Fruit fly (Drosophila melanogaster) Kc167 (cell line): ENCODE data around the gene ATPsynC.

Experiments
- Myc ChIP-seq: fragments of >200 bp; optimal IDR thresholded peaks from 2 replicates; lab custom pipeline; 2017; ENCODE audit warnings: missing external identifiers
- Sin3A ChIP-seq: fragments of >200 bp; optimal IDR thresholded peaks from 2 replicates; lab custom pipeline; 2018; ENCODE audit warnings: missing external identifiers
- h ChIP-seq: fragments of >200 bp; optimal IDR thresholded peaks from 3 replicates; lab custom pipeline; 2018; ENCODE audit warnings: missing external identifiers
- insv ChIP-seq: fragments of >200 bp; optimal IDR thresholded peaks from 3 replicates; lab custom pipeline; 2018; ENCODE audit warnings: missing external identifiers
- psq ChIP-seq: fragments of >200 bp; optimal IDR thresholded peaks from 2 replicates; lab custom pipeline; 2017; ENCODE audit warnings: missing external identifiers
- ttk ChIP-seq: sonication (Bioruptor generic); optimal IDR thresholded peaks from 2 replicates; lab custom pipeline; 2017; ENCODE audit warnings: missing external identifiers

The ATPsynC gene

DNA sequence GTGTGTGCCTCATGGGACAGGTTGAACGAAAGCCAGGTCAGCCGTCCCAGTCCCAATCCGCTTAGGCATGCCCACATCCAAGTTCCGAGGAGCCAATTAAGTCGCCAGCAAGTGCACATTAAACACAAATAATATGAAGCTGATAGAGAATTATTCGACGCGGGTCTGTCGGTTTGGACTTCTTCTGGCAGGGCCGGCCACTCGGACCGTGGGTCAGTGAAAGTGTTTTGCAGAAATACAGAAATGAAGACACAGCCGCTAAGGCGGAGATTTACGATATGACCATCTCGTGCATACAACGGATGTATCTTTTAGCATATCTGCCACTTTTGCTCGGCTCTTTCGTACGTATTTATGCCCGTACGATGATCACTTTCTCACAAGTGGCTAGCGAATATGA lies 28.8 kb upstream of the ATPsynC start:
- TF ChIP-seq Myc (lab: Kevin White, UChicago) (no peak), h (lab: Kevin White, UChicago) (no peak), psq (lab: Kevin White, UChicago) (no peak), insv (lab: Kevin White, UChicago) (no peak), Sin3A (no peak), ttk (lab: Kevin White, UChicago) (no peak)

DNA sequence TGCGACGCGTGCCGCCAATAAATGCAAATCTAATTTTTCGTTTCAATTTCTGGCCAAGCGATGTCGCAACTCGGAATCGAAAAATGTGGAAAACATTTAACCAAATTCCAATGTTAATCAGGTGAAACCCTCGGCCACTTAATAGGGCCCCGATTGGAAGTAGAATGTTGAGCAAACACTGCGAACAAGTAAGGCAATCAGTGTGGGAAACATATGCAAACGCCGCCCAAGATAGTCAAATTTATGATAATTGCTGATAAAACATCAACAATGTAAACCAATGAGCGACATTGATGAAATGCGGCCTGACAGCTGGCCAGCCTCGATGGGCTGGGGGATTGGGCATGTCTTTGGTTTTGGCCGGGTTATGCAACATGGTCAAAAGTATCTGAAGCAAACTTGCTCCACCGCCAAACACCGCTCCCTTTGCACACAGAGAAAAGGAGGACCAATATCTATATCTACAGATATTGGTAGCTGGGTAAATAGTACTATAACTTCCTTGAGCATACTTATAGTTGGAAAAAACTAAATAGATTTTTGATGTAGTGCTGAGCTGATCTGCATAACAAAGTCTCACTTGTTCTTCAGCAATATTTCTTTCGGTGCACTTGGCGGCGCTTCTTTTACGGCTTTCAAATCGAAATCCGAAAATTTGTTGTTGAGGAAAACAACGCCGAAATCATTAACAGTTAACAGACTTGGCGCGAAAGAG lies 28.0 kb upstream of the ATPsynC start:
- TF ChIP-seq Myc (lab: Kevin White, UChicago) (no peak), ttk (lab: Kevin White, UChicago) (no peak), Sin3A (no peak), h (lab: Kevin White, UChicago) (no peak), psq (lab: Kevin White, UChicago) (no peak)

DNA sequence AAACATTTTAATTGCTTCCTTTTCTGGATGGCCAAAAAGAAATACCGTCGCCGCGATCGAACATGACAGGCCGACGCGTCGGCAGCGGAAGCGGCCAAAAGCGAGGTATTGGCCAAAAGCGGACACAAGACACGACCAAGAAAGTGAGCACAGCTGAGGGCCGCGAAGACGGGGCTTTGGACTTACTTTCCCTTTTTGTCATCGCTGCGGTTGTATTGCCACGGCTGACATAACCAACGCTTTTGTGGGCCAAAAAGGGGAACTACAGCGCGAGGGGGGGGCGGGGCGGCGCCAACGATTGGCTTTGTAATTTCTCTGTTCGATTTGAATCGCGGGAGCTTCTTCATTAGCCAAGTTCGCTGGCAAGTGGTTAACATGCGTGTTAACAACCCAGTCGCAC lies 26.4 kb upstream of the ATPsynC start:
- no peak for TF ChIP-seq insv (lab: Kevin White, UChicago)
- TF ChIP-seq Myc (lab: Kevin White, UChicago): no peak
- no peak for TF ChIP-seq ttk (lab: Kevin White, UChicago)
- TF ChIP-seq psq (lab: Kevin White, UChicago): no peak
- TF ChIP-seq h (lab: Kevin White, UChicago): no peak
- no peak for TF ChIP-seq Sin3A

DNA sequence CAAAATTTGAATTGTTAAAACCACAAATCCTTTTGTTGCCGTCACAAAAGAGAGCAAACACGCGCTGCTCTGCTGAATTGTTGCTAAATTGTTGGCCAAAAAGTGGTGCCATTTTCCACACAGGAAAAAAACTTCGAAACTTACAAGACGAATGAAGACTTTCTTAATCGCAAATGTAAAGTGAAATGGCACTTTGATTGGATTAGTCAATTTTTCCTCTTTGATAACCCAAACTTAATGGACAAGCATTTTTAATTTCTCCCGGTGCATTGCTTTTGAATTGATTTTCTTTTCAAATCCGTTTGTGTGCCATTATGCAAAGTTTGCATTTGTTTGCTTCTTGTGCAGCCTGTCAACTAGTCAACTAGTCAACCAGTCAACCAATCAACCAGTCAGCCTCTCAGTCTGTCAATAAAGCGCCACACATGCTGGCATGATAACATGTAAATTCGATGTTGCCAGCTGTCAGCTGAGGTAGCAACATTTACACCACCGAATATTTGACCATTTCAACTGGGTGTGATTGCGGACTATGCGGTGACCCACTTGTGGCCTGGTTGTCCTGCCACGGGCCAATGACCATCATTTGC lies 23.7 kb upstream of the ATPsynC start:
- TF ChIP-seq Sin3A: no peak
- TF ChIP-seq ttk (lab: Kevin White, UChicago): no peak
- TF ChIP-seq insv (lab: Kevin White, UChicago): no peak
- TF ChIP-seq Myc (lab: Kevin White, UChicago): no peak
- TF ChIP-seq h (lab: Kevin White, UChicago): no peak
- TF ChIP-seq psq (lab: Kevin White, UChicago): no peak

DNA sequence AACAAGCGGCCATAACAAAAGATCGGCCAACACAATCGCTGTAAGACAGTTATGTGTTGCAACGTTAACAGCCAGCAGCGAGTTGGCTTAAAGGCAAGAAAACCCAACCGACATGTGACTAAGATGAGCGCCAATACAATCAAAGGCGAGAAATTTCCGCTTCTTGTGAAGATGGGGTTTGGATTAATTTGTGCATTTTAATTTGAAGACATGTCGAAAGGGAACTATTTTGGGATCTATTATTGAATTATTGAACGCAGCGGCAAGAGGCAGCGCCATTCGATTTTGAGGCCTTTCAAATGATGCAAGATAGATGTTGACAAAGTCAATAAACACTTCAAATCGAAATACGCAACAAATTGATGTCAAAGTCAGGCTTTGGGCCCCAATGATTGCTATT lies 21.7 kb upstream of the ATPsynC start:
- TF ChIP-seq psq (lab: Kevin White, UChicago) (no peak), Myc (lab: Kevin White, UChicago) (no peak), Sin3A (no peak), h (lab: Kevin White, UChicago) (no peak), ttk (lab: Kevin White, UChicago) (no peak), insv (lab: Kevin White, UChicago) (no peak)

DNA sequence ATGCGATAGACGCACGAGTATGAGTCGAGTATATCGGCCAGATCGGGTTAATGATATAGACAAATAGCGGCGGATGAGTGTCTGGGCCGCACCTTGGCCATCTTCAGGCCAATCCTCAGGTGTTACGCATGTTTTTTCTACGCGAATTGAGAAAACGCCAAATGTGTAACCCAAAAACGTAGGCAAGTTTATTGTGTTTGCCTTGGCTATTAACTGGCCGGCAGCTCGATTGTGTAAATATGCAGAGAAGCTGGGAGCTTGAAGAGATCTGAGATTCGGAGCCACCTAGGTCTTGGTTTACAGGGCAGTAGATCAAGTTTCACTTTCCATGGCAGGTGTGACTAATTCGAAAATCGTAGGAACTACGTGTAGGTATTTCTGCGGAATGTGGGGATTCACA lies 20.6 kb upstream of the ATPsynC start:
- no peak for TF ChIP-seq h (lab: Kevin White, UChicago)
- TF ChIP-seq Sin3A: no peak
- TF ChIP-seq ttk (lab: Kevin White, UChicago): no peak
- TF ChIP-seq psq (lab: Kevin White, UChicago): no peak
- no peak for TF ChIP-seq Myc (lab: Kevin White, UChicago)
- TF ChIP-seq insv (lab: Kevin White, UChicago): no peak

DNA sequence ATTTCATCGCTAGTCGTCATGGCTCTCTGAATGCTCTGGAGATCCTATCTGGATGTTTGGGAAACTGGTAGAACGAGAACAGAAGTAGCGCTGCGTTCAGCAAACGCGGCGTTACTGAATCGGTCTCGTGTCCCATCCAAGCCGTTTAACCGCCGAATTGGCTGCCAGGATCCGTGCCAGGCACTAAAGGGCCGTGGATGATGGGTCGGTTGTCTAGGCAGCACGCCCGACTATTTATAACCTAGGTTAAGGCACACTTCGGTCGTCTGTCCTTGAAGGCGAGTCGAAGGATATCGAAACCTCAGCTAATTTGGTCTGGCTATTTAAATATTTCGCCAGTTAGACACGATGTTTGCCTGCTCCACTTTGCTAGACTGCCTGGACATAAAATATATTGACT lies 15.8 kb upstream of the ATPsynC start, which contains the start of gene CG15564:
Gene CG15564 (minus strand): TSS at position 101 of the 400 bp plus-strand sequence.
- TF ChIP-seq Sin3A: no peak
- TF ChIP-seq insv (lab: Kevin White, UChicago): no peak
- TF ChIP-seq psq (lab: Kevin White, UChicago): no peak
- no peak for TF ChIP-seq h (lab: Kevin White, UChicago)
- no peak for TF ChIP-seq ttk (lab: Kevin White, UChicago)
- TF ChIP-seq Myc (lab: Kevin White, UChicago): no peak

DNA sequence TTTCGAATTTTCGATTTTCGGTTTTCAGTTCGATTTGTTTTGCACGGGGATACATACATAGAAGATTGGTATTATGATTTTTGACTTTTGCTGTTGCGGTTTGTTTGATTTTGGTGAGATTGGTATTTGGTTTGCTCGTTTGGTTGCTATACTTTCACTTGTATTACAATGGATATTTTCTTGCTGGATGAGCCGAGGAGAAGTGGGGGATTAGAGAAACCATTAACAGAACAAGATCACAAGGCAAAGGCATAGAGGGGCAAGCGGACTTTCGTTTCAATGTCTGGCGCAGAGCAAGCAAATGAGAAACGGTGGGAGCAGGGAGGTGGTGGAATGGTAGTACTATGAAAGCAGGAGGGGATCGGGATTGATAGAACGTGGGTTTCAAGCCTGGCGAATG lies 12.8 kb upstream of the ATPsynC start, which contains the start of gene CG15563:
Gene CG15563 (minus strand): TSS at position 101 of the 400 bp plus-strand sequence.
- TF ChIP-seq Myc (lab: Kevin White, UChicago) (no peak), Sin3A (no peak), ttk (lab: Kevin White, UChicago) (no peak), psq (lab: Kevin White, UChicago) (no peak), insv (lab: Kevin White, UChicago) (no peak), h (lab: Kevin White, UChicago) (no peak)

DNA sequence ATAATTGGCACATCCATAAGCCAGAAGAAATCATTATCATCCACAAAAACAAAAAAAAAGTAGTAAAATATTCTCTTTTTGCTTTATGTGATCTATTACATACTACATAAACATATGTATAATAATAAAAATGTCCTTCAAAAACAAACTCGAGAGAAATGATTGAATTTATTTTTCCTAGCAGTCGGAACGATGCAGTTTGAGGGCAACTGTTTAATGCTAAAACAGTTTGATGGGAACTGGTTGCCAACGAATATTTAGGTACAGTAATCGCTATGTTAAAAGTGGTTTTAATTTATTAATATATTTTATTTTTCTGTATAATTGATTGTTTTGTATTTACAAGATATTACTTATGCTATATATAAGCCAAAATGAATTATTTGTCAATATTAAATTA lies 11.7 kb upstream of the ATPsynC start:
- TF ChIP-seq insv (lab: Kevin White, UChicago) (no peak), Sin3A (no peak)

DNA sequence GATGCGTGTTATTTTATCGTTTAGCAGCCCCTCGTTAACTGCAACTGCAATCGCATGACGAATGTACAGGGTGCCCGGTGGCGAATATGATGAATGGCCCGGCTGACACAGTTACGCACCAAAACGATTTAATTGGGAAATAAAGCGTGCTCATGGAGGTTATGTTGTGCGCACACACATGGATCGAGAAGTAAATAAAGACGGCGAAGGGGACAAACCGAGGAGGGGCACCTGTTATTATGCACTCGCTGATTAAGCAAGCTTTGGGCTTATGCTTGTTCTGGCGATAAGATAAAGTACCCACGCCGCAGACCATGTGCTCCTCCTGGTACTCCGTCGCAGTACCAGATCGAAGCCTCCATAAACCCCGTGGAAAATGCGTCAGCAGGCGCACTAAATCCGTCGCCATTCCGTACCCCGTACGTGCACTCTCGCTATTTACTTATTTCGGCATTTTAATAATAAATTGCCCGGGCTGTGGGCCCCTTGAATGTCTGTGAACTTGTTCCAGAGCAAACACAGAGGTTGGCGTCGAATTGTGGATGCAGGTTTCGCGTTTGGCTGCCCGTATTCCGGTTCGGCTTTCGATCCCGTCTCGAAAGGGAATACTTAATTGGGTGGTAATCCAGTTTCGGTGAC lies 5.7 kb upstream of the ATPsynC start:
- TF ChIP-seq h (lab: Kevin White, UChicago) (no peak), ttk (lab: Kevin White, UChicago) (no peak), Sin3A (no peak), Myc (lab: Kevin White, UChicago) (no peak), insv (lab: Kevin White, UChicago) (no peak), psq (lab: Kevin White, UChicago) (no peak)

DNA sequence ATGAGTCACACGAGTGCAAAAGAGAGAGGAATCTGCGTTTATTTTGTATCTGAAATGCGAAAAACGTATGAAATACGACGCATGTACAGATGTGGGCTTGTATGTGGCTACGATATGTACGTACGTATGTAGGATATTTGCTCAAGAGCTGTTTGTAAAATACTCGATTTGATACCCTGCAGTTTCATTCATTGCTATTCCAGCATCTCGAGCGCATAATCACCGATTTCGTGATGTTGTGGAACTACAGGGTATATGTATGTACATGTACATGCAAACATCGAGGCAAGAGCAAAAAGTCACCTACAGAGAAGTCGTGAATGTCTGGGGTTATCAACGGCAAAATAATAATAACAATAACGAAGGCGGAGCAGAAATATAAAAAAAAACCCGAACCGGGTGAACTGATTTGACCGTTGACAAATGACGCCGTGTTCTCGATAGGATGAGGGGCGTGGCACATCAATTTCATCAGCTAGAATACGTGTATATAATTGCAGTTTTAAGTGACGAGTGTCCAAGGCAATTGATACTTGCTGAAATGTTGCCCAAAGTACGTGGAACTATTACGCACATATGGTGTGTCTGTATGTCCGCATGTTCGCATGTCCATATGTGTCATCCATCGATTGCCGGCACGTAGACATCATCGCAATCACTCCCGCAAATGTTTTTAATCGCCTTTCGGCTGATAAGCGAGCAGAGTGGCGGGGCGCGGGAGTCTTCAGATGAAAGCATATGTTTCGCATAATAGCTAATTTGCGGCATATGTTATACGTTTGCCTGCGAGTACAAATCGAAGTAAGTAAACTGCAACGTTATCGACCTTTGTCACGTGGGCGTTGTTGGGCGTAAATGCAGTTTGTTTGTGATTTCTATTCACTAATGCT lies 4.8 kb upstream of the ATPsynC start:
- TF ChIP-seq h (lab: Kevin White, UChicago): no peak
- no peak for TF ChIP-seq ttk (lab: Kevin White, UChicago)
